Worm (Caenorhabditis elegans) whole organism, late embryonic: ENCODE results near the gene F15A8.1.

ENCODE experiments used
- C08G9.2 ChIP-seq: sonication (generic microtip); optimal IDR thresholded peaks from 2 replicates; lab custom pipeline; 2016; ENCODE audit warnings: mild to moderate bottlenecking, missing genetic modification characterization, moderate library complexity, missing compliant biosample characterization
- C38D4.7 ChIP-seq: fragments of 200-800 bp; sonication (Bioruptor generic); optimal IDR thresholded peaks from 2 replicates; lab custom pipeline; 2018; ENCODE audit warnings: mild to moderate bottlenecking, missing genetic modification characterization, moderate library complexity, missing compliant biosample characterization
- F13H6.1 ChIP-seq: sonication (generic microtip); optimal IDR thresholded peaks from 2 replicates; lab custom pipeline; 2016; ENCODE audit warnings: missing genetic modification characterization, missing compliant biosample characterization
- T23F11.4 ChIP-seq: fragments of 200-800 bp; sonication (Bioruptor generic); optimal IDR thresholded peaks from 2 replicates; lab custom pipeline; 2018; ENCODE audit warnings: mild to moderate bottlenecking, missing genetic modification characterization, missing compliant biosample characterization
- Y22D7AL.16 ChIP-seq: sonication (generic microtip); optimal IDR thresholded peaks from 2 replicates; lab custom pipeline; 2016; ENCODE audit warnings: missing genetic modification characterization, missing compliant biosample characterization
- ama-1 ChIP-seq: fragments of 150-350 bp; optimal IDR thresholded peaks from 2 replicates; lab custom pipeline; 2014
- ceh-14 ChIP-seq: sonication (generic microtip); optimal IDR thresholded peaks from 2 replicates; lab custom pipeline; 2016; ENCODE audit warnings: missing genotype, missing genetic modification characterization, missing compliant biosample characterization
- ceh-18 ChIP-seq: sonication (generic microtip); optimal IDR thresholded peaks from 2 replicates; lab custom pipeline; 2016; ENCODE audit warnings: missing genetic modification characterization, missing compliant biosample characterization
- ceh-19 ChIP-seq: fragments of 200-800 bp; sonication (Bioruptor generic); optimal IDR thresholded peaks from 2 replicates; lab custom pipeline; 2018; ENCODE audit warnings: mild to moderate bottlenecking, missing genetic modification characterization, missing compliant biosample characterization
- ceh-24 ChIP-seq: sonication (generic microtip); optimal IDR thresholded peaks from 2 replicates; lab custom pipeline; 2016; ENCODE audit warnings: mild to moderate bottlenecking, missing genetic modification characterization, missing compliant biosample characterization
- ceh-30 ChIP-seq: fragments of 150-350 bp; optimal IDR thresholded peaks from 2 replicates; lab custom pipeline; 2014; ENCODE audit warnings: missing biosample characterization, missing genetic modification characterization
- ceh-31 ChIP-seq: sonication (generic microtip); optimal IDR thresholded peaks from 2 replicates; lab custom pipeline; 2016; ENCODE audit warnings: missing genetic modification characterization, missing compliant biosample characterization
- ceh-34 ChIP-seq: sonication (generic microtip); optimal IDR thresholded peaks from 2 replicates; lab custom pipeline; 2016; ENCODE audit warnings: mild to moderate bottlenecking, missing genetic modification characterization, missing compliant biosample characterization
- ceh-45 ChIP-seq: fragments of 200-800 bp; sonication (Bioruptor generic); IDR thresholded peaks from 2 replicates; pipeline ENCODE4 v1.3.6; 2022; ENCODE audit warnings: missing genetic modification reagents, missing genetic modification characterization, missing compliant biosample characterization
- ceh-48 ChIP-seq: sonication (generic microtip); optimal IDR thresholded peaks from 2 replicates; lab custom pipeline; 2016; ENCODE audit warnings: missing genetic modification characterization, inconsistent platforms, missing compliant biosample characterization
- ceh-6 ChIP-seq: fragments of 200-800 bp; sonication (Bioruptor generic); optimal IDR thresholded peaks from 2 replicates; lab custom pipeline; 2018; ENCODE audit warnings: mild to moderate bottlenecking, missing genetic modification characterization, missing compliant biosample characterization
- ceh-9 ChIP-seq: sonication (generic microtip); optimal IDR thresholded peaks from 2 replicates; lab custom pipeline; 2016; ENCODE audit warnings: mild to moderate bottlenecking, missing genetic modification characterization, inconsistent platforms, missing compliant biosample characterization
- che-1 ChIP-seq: sonication (generic microtip); optimal IDR thresholded peaks from 2 replicates; lab custom pipeline; 2016; ENCODE audit warnings: mild to moderate bottlenecking, missing genetic modification characterization, missing compliant biosample characterization
- dve-1 ChIP-seq: sonication (generic microtip); optimal IDR thresholded peaks from 2 replicates; lab custom pipeline; 2017; ENCODE audit warnings: antibody characterized with exemption, mild to moderate bottlenecking, missing genetic modification characterization, missing compliant biosample characterization
- elt-2 ChIP-seq: sonication (generic microtip); optimal IDR thresholded peaks from 2 replicates; lab custom pipeline; 2016; ENCODE audit warnings: missing genetic modification reagents, missing genetic modification characterization, missing compliant biosample characterization
- elt-4 ChIP-seq: sonication (generic microtip); optimal IDR thresholded peaks from 2 replicates; lab custom pipeline; 2016; ENCODE audit warnings: missing genetic modification characterization, missing compliant biosample characterization
- ets-4 ChIP-seq: sonication (generic microtip); optimal IDR thresholded peaks from 2 replicates; lab custom pipeline; 2016; ENCODE audit warnings: missing genetic modification characterization, missing compliant biosample characterization
- eyg-1 ChIP-seq: sonication (generic microtip); optimal IDR thresholded peaks from 2 replicates; lab custom pipeline; 2016; ENCODE audit warnings: missing genotype, missing genetic modification characterization, missing compliant biosample characterization
- fax-1 ChIP-seq: sonication (generic microtip); optimal IDR thresholded peaks from 2 replicates; lab custom pipeline; 2016; ENCODE audit warnings: missing genotype, missing genetic modification characterization, missing compliant biosample characterization
- fkh-10 ChIP-seq: fragments of 150-350 bp; optimal IDR thresholded peaks from 2 replicates; lab custom pipeline; 2014; ENCODE audit warnings: missing biosample characterization, missing genetic modification reagents, missing genetic modification characterization
- fkh-6 ChIP-seq: sonication (generic microtip); optimal IDR thresholded peaks from 2 replicates; lab custom pipeline; 2016; ENCODE audit warnings: missing genetic modification characterization, missing compliant biosample characterization
- hlh-13 ChIP-seq: fragments of 200-800 bp; sonication (Bioruptor generic); optimal IDR thresholded peaks from 2 replicates; lab custom pipeline; 2018; ENCODE audit warnings: mild to moderate bottlenecking, missing genetic modification characterization, missing compliant biosample characterization
- hlh-15 ChIP-seq: sonication (generic microtip); optimal IDR thresholded peaks from 2 replicates; lab custom pipeline; 2016; ENCODE audit warnings: missing genetic modification characterization, missing compliant biosample characterization
- hlh-30 ChIP-seq: sonication (generic microtip); optimal IDR thresholded peaks from 2 replicates; lab custom pipeline; 2017; ENCODE audit warnings: antibody characterized with exemption, missing genetic modification characterization, missing compliant biosample characterization; ENCODE audit not compliant: insufficient read depth
- hlh-6 ChIP-seq: sonication (generic microtip); optimal IDR thresholded peaks from 2 replicates; lab custom pipeline; 2016; ENCODE audit warnings: missing genotype, missing genetic modification characterization, missing compliant biosample characterization
- hlh-8 ChIP-seq: sonication (generic microtip); optimal IDR thresholded peaks from 2 replicates; lab custom pipeline; 2016; ENCODE audit warnings: missing genotype, missing genetic modification characterization, missing compliant biosample characterization
- madf-2 ChIP-seq: sonication (generic microtip); optimal IDR thresholded peaks from 2 replicates; lab custom pipeline; 2017; ENCODE audit warnings: missing genetic modification characterization, missing compliant biosample characterization
- mec-3 ChIP-seq: sonication (generic microtip); optimal IDR thresholded peaks from 2 replicates; lab custom pipeline; 2016; ENCODE audit warnings: borderline replicate concordance, missing genetic modification characterization, missing compliant biosample characterization
- nhr-11 ChIP-seq: fragments of 150-350 bp; optimal IDR thresholded peaks from 2 replicates; lab custom pipeline; 2014; ENCODE audit warnings: missing biosample characterization, missing genetic modification characterization
- nhr-232 ChIP-seq: sonication (generic microtip); optimal IDR thresholded peaks from 2 replicates; lab custom pipeline; 2016; ENCODE audit warnings: missing genetic modification characterization, missing compliant biosample characterization
- npax-4 ChIP-seq: sonication (generic microtip); optimal IDR thresholded peaks from 2 replicates; lab custom pipeline; 2016; ENCODE audit warnings: missing genetic modification characterization, missing compliant biosample characterization
- odd-2 ChIP-seq: sonication (generic microtip); optimal IDR thresholded peaks from 2 replicates; lab custom pipeline; 2017; ENCODE audit warnings: antibody characterized with exemption, mild to moderate bottlenecking, missing genetic modification characterization, missing compliant biosample characterization
- pag-3 ChIP-seq: sonication (generic microtip); optimal IDR thresholded peaks from 2 replicates; lab custom pipeline; 2016; ENCODE audit warnings: missing compliant biosample characterization, missing genetic modification characterization, borderline replicate concordance
- pat-9 ChIP-seq: fragments of 200-800 bp; sonication (Bioruptor generic); optimal IDR thresholded peaks from 2 replicates; lab custom pipeline; 2018; ENCODE audit warnings: mild to moderate bottlenecking, missing genetic modification characterization, moderate library complexity, missing compliant biosample characterization
- pha-4 ChIP-seq: fragments of 150-350 bp; optimal IDR thresholded peaks from 2 replicates; lab custom pipeline; 2018; ENCODE audit warnings: missing biosample characterization, missing genetic modification reagents, missing genetic modification characterization
- pqm-1 ChIP-seq: sonication (generic microtip); optimal IDR thresholded peaks from 2 replicates; lab custom pipeline; 2016; ENCODE audit warnings: missing genetic modification characterization, missing compliant biosample characterization
- pros-1 ChIP-seq: fragments of 150-350 bp; optimal IDR thresholded peaks from 2 replicates; lab custom pipeline; 2014; ENCODE audit warnings: missing biosample characterization, missing genetic modification reagents, missing genetic modification characterization
- rnt-1 ChIP-seq: sonication (generic microtip); optimal IDR thresholded peaks from 2 replicates; lab custom pipeline; 2016; ENCODE audit warnings: missing genetic modification characterization, missing compliant biosample characterization
- sdc-2 ChIP-seq: sonication (generic microtip); optimal IDR thresholded peaks from 2 replicates; lab custom pipeline; 2016; ENCODE audit warnings: missing genotype, missing genetic modification characterization, missing compliant biosample characterization
- sox-2 ChIP-seq: fragments of 200-800 bp; sonication (Bioruptor generic); IDR thresholded peaks from 2 replicates; pipeline ENCODE4 v1.3.6; 2022; ENCODE audit warnings: missing genetic modification reagents, missing genetic modification characterization, missing compliant biosample characterization
- syd-9 ChIP-seq: sonication (generic microtip); optimal IDR thresholded peaks from 2 replicates; lab custom pipeline; 2016; ENCODE audit warnings: mild to moderate bottlenecking, missing genetic modification characterization, moderate library complexity, missing compliant biosample characterization
- tbx-7 ChIP-seq: sonication (generic microtip); optimal IDR thresholded peaks from 2 replicates; lab custom pipeline; 2016; ENCODE audit warnings: missing genotype, missing genetic modification characterization, missing compliant biosample characterization
- unc-3 ChIP-seq, 2 experiments: fragments of 200-800 bp in 1 of 2; sonication (Bioruptor generic) in 1 of 2; sonication (generic microtip) in 1 of 2; conservative IDR thresholded peaks in 1 of 2; optimal IDR thresholded peaks in 1 of 2; 2 replicates each; pipeline versions ENCODE4 v1.3.6 to Lab custom; 2016 to 2022; ENCODE audit warnings: missing compliant biosample characterization in 2 of 2, missing genetic modification characterization in 2 of 2, missing genetic modification reagents in 1 of 2
- zip-5 ChIP-seq: sonication (generic microtip); optimal IDR thresholded peaks from 2 replicates; lab custom pipeline; 2016; ENCODE audit warnings: missing genetic modification characterization, missing compliant biosample characterization
- ztf-16 ChIP-seq: sonication (generic microtip); optimal IDR thresholded peaks from 2 replicates; lab custom pipeline; 2017; ENCODE audit warnings: missing genetic modification characterization, missing compliant biosample characterization

F15A8.1 gene

ce11 chrX:4439616-4440015, 1.1 kb upstream of the F15A8.1 start:
- no peak for TF ChIP-seq nhr-232 (tag; lab: Kevin White, UChicago)
- TF ChIP-seq fkh-10 (GFP tag; lab: Kevin White, UChicago) = no peak
- no peak for TF ChIP-seq eyg-1
- TF ChIP-seq Y22D7AL.16 (tag; lab: Kevin White, UChicago) = no peak
- TF ChIP-seq ceh-45 (GFP tag; lab: Robert Waterston, UW) = no peak
- no peak for TF ChIP-seq ceh-30 (tag; lab: Kevin White, UChicago)
- TF ChIP-seq sox-2 = no peak
- no peak for TF ChIP-seq fax-1 (tag; lab: Kevin White, UChicago)
- no peak for TF ChIP-seq zip-5 (tag; lab: Kevin White, UChicago)
- no peak for TF ChIP-seq pqm-1
- no peak for TF ChIP-seq nhr-11 (tag; lab: Kevin White, UChicago)
- TF ChIP-seq F13H6.1 (tag; lab: Kevin White, UChicago) = no peak
- no peak for TF ChIP-seq T23F11.4 (GFP tag; lab: Kevin White, UChicago)

- TF ChIP-seq hlh-30 (tag; lab: Kevin White, UChicago) (peak; percentile 40), sdc-2 (peak; percentile 79), ceh-18 (tag; lab: Kevin White, UChicago) (no peak), ama-1 (lab: Kevin White, UChicago) (no peak), odd-2 (tag; lab: Kevin White, UChicago) (no peak), pha-4 (tag; lab: Kevin White, UChicago) (no peak), hlh-6 (tag; lab: Kevin White, UChicago) (peak; percentile 91), rnt-1 (tag; lab: Kevin White, UChicago) (peak; percentile 36), ceh-31 (tag; lab: Kevin White, UChicago) (peak; percentile 11), nhr-232 (tag; lab: Kevin White, UChicago) (peak; percentile 62), madf-2 (tag; lab: Kevin White, UChicago) (peak; percentile 67), ztf-16 (peak; percentile 62), hlh-15 (tag; lab: Kevin White, UChicago) (no peak), ceh-19 (peak; percentile 65), ceh-14 (tag; lab: Kevin White, UChicago) (peak; percentile 25), elt-4 (no peak), mec-3 (tag; lab: Kevin White, UChicago) (no peak), unc-3 (GFP tag; conservative IDR thresholded peaks at IDR 0.05; lab: Robert Waterston, UW) (peak; percentile 84; the same call in 1 of the 2 replicates), unc-3 (tag; optimal IDR thresholded peaks at IDR 0.05; lab: Kevin White, UChicago) (peak; percentile 58), tbx-7 (tag; lab: Kevin White, UChicago) (no peak), C38D4.7 (GFP tag; lab: Kevin White, UChicago) (peak; percentile 69), ceh-48 (tag; lab: Kevin White, UChicago) (peak; percentile 51), ceh-24 (tag; lab: Kevin White, UChicago) (no peak), pag-3 (no peak), pros-1 (no peak), hlh-13 (peak; percentile 56), elt-2 (peak; percentile 61), ceh-34 (tag; lab: Kevin White, UChicago) (peak; percentile 44), npax-4 (peak; percentile 28), ceh-9 (tag; lab: Kevin White, UChicago) (no peak), fkh-6 (tag; lab: Kevin White, UChicago) (peak; percentile 49), ceh-45 (GFP tag; lab: Robert Waterston, UW) (peak; percentile 62), ceh-6 (GFP tag; lab: Kevin White, UChicago) (peak; percentile 72), ets-4 (no peak), dve-1 (tag; lab: Kevin White, UChicago) (peak; percentile 28), ceh-30 (tag; lab: Kevin White, UChicago) (no peak), C08G9.2 (tag; lab: Kevin White, UChicago) (peak; percentile 68), hlh-8 (peak; percentile 55), che-1 (peak; percentile 55), pat-9 (tag; lab: Kevin White, UChicago) (no peak), fkh-10 (GFP tag; lab: Kevin White, UChicago) (no peak), fax-1 (tag; lab: Kevin White, UChicago) (peak; percentile 39), pqm-1 (no peak), Y22D7AL.16 (tag; lab: Kevin White, UChicago) (peak; percentile 59), syd-9 (tag; lab: Kevin White, UChicago) (peak; percentile 70)
Measured at ce11 chrX:4444073-4444472, 3.3 kb downstream of the F15A8.1 start.
